Fruit fly (Drosophila melanogaster) whole organism: ENCODE results near the gene CG4597.

ENCODE experiments used
- CG8478 ChIP-seq: fragments of >200 bp; optimal IDR thresholded peaks from 2 replicates; lab custom pipeline; 2018; ENCODE audit warnings: inconsistent platforms
- pan ChIP-seq: fragments of >200 bp; optimal IDR thresholded peaks from 2 replicates; lab custom pipeline; 2017
- psq ChIP-seq: fragments of >200 bp; optimal IDR thresholded peaks from 2 replicates; lab custom pipeline; 2017

dm6 chr3L:5178903-5179302, 49.6 kb downstream of the CG4597 start:
- TF ChIP-seq pan (no peak), CG8478 (lab: Kevin White, UChicago) (no peak), psq (no peak)
